Fruit fly (Drosophila melanogaster): ENCODE results near the gene CG11155.

DNA sequence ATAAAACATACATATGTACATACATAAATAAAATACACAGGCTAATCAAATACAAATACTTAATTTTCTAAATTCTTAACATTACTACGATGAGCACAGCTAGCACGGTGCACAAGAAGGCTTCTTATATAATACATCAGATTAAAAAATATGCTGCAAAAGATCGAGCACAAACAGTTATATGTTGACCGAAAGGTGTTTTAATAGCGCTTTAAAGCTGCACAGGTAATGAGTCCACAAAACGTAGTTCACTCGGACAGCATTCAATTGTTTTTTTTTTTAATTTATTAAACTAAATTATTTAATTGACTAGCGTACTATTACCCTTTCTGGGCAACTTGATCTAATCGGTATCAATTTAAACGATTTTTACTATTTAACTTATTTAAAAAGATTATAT is 48.8 kb downstream of the CG11155 start:
- TF ChIP-seq h (GFP tag; optimal IDR thresholded peaks at IDR 0.05) = no peak
- TF ChIP-seq Myc (optimal IDR thresholded peaks at IDR 0.05) = no peak
- no peak for TF ChIP-seq pan (optimal IDR thresholded peaks at IDR 0.05)
- no peak for TF ChIP-seq Hnf4 (GFP tag; optimal IDR thresholded peaks at IDR 0.05)
- TF ChIP-seq rgr (GFP tag; optimal IDR thresholded peaks at IDR 0.05) = no peak
- TF ChIP-seq lola (GFP tag; optimal IDR thresholded peaks at IDR 0.05) = no peak
- no peak for TF ChIP-seq Hr78 (GFP tag; optimal IDR thresholded peaks at IDR 0.05)
- no peak for TF ChIP-seq fru (GFP tag; optimal IDR thresholded peaks at IDR 0.05)
- TF ChIP-seq foxo (GFP tag; optimal IDR thresholded peaks at IDR 0.05) = no peak
- no peak for TF ChIP-seq N (GFP tag; optimal IDR thresholded peaks at IDR 0.05)
- no peak for TF ChIP-seq usp (GFP tag; optimal IDR thresholded peaks at IDR 0.05)
- no peak for TF ChIP-seq CrebA (GFP tag; optimal IDR thresholded peaks at IDR 0.05; ENCODE audit: borderline replicate concordance)
